Worm (Caenorhabditis elegans): Measurements from ENCODE around the gene R12B2.2.

The R12B2.2 gene

DNA sequence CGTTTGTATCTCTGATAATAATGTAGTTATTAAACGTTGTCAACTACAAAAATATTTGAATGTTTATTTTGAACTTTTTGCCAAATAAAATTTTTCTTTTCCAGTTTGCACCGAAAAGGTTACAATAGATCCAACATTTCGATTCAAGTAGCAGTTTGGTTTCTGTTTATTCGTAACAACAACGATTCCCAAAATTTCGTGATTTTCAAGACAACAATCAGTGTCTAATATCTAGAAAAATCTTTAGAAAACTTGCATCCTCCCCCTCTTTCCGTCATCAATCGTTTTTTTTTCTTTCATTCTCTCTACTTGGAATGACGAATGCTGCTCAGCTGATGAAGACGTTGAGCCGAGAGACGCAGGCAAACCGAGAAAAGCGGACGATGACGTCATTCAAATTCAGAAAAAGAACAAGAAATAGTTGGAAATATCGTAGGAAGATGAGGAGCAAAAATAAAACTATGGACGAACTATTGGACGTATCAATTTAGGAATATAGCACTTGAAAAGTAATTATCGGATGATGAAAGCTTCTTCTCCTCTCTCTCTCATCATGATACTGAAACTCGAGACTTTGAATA, 48.2 kb upstream of the R12B2.2 start (continued):
- no peak for TF ChIP-seq dmd-9 (GFP tag; IDR thresholded peaks at IDR 0.05)
- no peak for TF ChIP-seq T26A8.4 (GFP tag; IDR thresholded peaks at IDR 0.05)
- peak; percentile 58 for TF ChIP-seq nhr-11 (tag; optimal IDR thresholded peaks at IDR 0.05)
- no peak for TF ChIP-seq mxl-2 (GFP tag; conservative IDR thresholded peaks at IDR 0.05)
- no peak for TF ChIP-seq ceh-32 (tag; optimal IDR thresholded peaks at IDR 0.05; ENCODE audit: poor library complexity)
- TF ChIP-seq madf-5 (GFP tag; IDR thresholded peaks at IDR 0.05): no peak
- no peak for TF ChIP-seq daf-16 (GFP tag; optimal IDR thresholded peaks at IDR 0.05)
- TF ChIP-seq daf-16 (tag; optimal IDR thresholded peaks at IDR 0.05): no peak
- peak; percentile 21 for TF ChIP-seq dpl-1 (GFP tag; optimal IDR thresholded peaks at IDR 0.05)
- no peak for TF ChIP-seq nhr-48 (tag; optimal IDR thresholded peaks at IDR 0.05)
- no peak for TF ChIP-seq unc-130 (GFP tag; optimal IDR thresholded peaks at IDR 0.05)
- no peak for TF ChIP-seq nhr-25 (tag; optimal IDR thresholded peaks at IDR 0.05; ENCODE audit: borderline replicate concordance, insufficient read depth)
- no peak for TF ChIP-seq lin-29 (GFP tag; IDR thresholded peaks at IDR 0.05)
- no peak for TF ChIP-seq ZK337.2 (GFP tag; IDR thresholded peaks at IDR 0.05)

DNA sequence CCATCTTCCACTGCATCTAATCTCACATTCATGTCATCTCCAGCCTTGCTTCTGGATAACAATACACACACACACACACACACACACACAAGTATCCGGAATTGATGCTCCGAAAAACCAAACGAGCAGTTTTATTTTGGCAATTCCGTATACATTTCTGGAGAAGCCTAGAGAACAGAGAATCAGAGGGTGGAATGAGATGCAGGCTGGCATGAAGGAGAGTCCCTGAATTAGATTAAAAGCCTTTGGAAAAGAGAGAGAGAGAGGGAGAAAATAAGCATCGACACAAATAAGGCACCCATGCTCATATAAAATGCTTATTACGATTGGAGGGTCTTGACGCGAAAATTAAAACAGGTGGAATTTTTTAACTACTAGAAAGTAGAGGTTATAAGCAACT, 46.1 kb upstream of the R12B2.2 start:
- TF ChIP-seq nhr-76 (tag; optimal IDR thresholded peaks at IDR 0.05) (no peak), ctbp-1 (GFP tag; IDR thresholded peaks at IDR 0.05) (0 out of 2 replicates have a peak, but pooled peaks have one; percentile 7), lsy-2 (tag; optimal IDR thresholded peaks at IDR 0.05) (peak in 1 of 2 experiments; percentile 28), aha-1 (tag) (peak; percentile 85), spr-3 (GFP tag; optimal IDR thresholded peaks at IDR 0.05) (no peak), lin-1 (GFP tag; IDR thresholded peaks at IDR 0.05) (no peak), gei-8 (GFP tag; optimal IDR thresholded peaks at IDR 0.05) (no peak), hlh-30 (tag; optimal IDR thresholded peaks at IDR 0.05; ENCODE audit: insufficient read depth) (no peak), unc-62 (GFP tag; optimal IDR thresholded peaks at IDR 0.05 in 1 of 2) (peak in 1 of 2 experiments; percentile 1), unc-62 (tag; optimal IDR thresholded peaks at IDR 0.05) (no peak), mdl-1 (tag; optimal IDR thresholded peaks at IDR 0.05) (no peak)

DNA sequence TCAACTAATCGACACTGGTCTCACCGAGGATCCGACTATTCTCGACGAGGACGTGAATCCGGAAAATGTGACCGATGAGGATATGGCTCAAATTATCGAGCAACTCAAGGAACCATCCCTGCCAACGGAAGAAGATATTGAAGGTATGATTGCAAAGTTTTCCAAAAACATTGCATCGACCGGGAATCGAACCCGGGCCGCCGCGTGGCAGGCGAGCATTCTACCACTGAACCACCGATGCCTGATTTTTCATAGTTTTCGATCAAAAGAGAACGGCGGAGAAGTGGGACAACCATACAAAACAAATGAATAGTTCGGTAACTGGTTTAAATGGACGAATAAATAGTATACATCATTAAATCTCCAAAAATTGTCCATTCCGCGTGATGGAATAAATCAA, 44.9 kb upstream of the R12B2.2 start:
- peak in 1 of 2 experiments; percentile 67 for TF ChIP-seq unc-62 (GFP tag; optimal IDR thresholded peaks at IDR 0.05 in 1 of 2)
- no peak for TF ChIP-seq unc-62 (tag; optimal IDR thresholded peaks at IDR 0.05)
- TF ChIP-seq zip-11 (GFP tag; IDR thresholded peaks at IDR 0.05): no peak
- TF ChIP-seq ama-1 (optimal IDR thresholded peaks at IDR 0.05): no peak
- TF ChIP-seq snpc-1.2 (GFP tag; IDR thresholded peaks at IDR 0.05): peak; percentile 76
- TF ChIP-seq nhr-41 (GFP tag; IDR thresholded peaks at IDR 0.05): no peak
- no peak for TF ChIP-seq lin-15B (tag; optimal IDR thresholded peaks at IDR 0.05)
- TF ChIP-seq nhr-48 (tag; optimal IDR thresholded peaks at IDR 0.05): no peak
- no peak for TF ChIP-seq ceh-62 (tag; optimal IDR thresholded peaks at IDR 0.05)
- TF ChIP-seq daf-19 (GFP tag; conservative IDR thresholded peaks at IDR 0.05): 0 out of 2 replicates have a peak, but pooled peaks have one; percentile 8
- peak; percentile 50 for TF ChIP-seq mxl-3 (GFP tag; optimal IDR thresholded peaks at IDR 0.05)
- peak; percentile 14 for TF ChIP-seq mep-1 (tag; optimal IDR thresholded peaks at IDR 0.05)
- TF ChIP-seq nhr-77 (tag; optimal IDR thresholded peaks at IDR 0.05): no peak
- TF ChIP-seq ceh-20 (GFP tag; IDR thresholded peaks at IDR 0.05): no peak
- 0 out of 2 replicates have a peak, but pooled peaks have one; percentile 23 for TF ChIP-seq mxl-2 (GFP tag; conservative IDR thresholded peaks at IDR 0.05)
- no peak for TF ChIP-seq zfp-3 (GFP tag; conservative IDR thresholded peaks at IDR 0.05)
- TF ChIP-seq lim-7 (GFP tag; IDR thresholded peaks at IDR 0.05): peak; percentile 78
- no peak for TF ChIP-seq ZK337.2 (GFP tag; IDR thresholded peaks at IDR 0.05)
- TF ChIP-seq dmd-6 (GFP tag; IDR thresholded peaks at IDR 0.05): no peak
- TF ChIP-seq unc-39 (tag; optimal IDR thresholded peaks at IDR 0.05): no peak
- peak in 1 of 2 experiments; percentile 39 for TF ChIP-seq daf-16 (GFP tag; optimal IDR thresholded peaks at IDR 0.05)
- TF ChIP-seq daf-16 (tag; optimal IDR thresholded peaks at IDR 0.05): no peak
- TF ChIP-seq hmg-1.1 (GFP tag; IDR thresholded peaks at IDR 0.05): peak; percentile 50; the same call in 1 of the 2 replicates
- TF ChIP-seq hif-1 (tag; optimal IDR thresholded peaks at IDR 0.05): no peak
- no peak for TF ChIP-seq nhr-11 (tag; optimal IDR thresholded peaks at IDR 0.05)
- TF ChIP-seq Y105C5A.15 (GFP tag; IDR thresholded peaks at IDR 0.05): peak; percentile 76; the same call in 1 of the 2 replicates
- TF ChIP-seq nhr-102 (tag; optimal IDR thresholded peaks at IDR 0.05): peak; percentile 6
- peak; percentile 11 for TF ChIP-seq spr-1 (tag; optimal IDR thresholded peaks at IDR 0.05)
- TF ChIP-seq rbr-2 (tag; optimal IDR thresholded peaks at IDR 0.05): no peak
- TF ChIP-seq F44E2.7 (GFP tag; IDR thresholded peaks at IDR 0.05): 0 out of 2 replicates have a peak, but pooled peaks have one; percentile 40
- no peak for TF ChIP-seq gei-8 (GFP tag; optimal IDR thresholded peaks at IDR 0.05)

Measured in whole organism, L4 larva.